Worm (Caenorhabditis elegans) whole organism, young adult: ENCODE measurements around the gene C26E1.1.

Experiments used
- F22D6.2 ChIP-seq: sonication (generic microtip); optimal IDR thresholded peaks from 2 replicates; lab custom pipeline; 2016; ENCODE audit warnings: mild to moderate bottlenecking, missing genetic modification characterization, missing compliant biosample characterization
- hlh-12 ChIP-seq: sonication (generic microtip); optimal IDR thresholded peaks from 2 replicates; lab custom pipeline; 2016; ENCODE audit warnings: missing genetic modification characterization, missing compliant biosample characterization
- unc-130 ChIP-seq: sonication (generic microtip); optimal IDR thresholded peaks from 2 replicates; lab custom pipeline; 2016; ENCODE audit warnings: missing genetic modification reagents, missing genetic modification characterization, missing compliant biosample characterization

DNA sequence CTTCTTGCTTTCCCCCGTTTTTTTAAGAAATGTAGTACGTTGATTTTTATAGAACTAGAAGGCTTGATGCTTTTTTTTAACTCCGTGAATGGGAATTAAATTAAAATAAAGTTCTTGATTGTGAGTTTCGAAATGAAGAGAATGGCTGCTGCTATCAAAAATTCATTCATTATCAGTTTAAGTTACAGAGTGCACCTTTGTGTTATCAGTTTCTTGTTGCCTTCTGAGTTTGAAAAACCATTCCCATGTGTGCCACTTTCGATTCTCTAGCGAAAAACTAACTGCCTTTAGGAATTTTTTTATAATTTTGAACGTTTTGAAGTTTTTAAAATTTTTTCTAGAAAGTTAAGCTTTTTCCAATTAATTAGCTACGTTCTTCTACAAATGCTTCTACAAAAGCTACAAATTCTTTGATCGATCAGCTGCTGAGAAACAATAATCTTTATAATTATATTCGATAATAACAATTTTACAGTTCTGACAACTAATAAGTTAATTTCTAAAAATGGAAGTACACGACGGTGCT is 7.4 kb downstream of the C26E1.1 start, which contains the start of gene C26E1.2:
- no peak for TF ChIP-seq hlh-12
- no peak for TF ChIP-seq F22D6.2 (tag; lab: Kevin White, UChicago)
- TF ChIP-seq unc-130 = no peak
